Fruit fly (Drosophila melanogaster) whole organism, embryonic: ENCODE results near the gene Ythdf.

Source experiments
- Ada2b ChIP-seq: fragments of 200-800 bp; sonication (Bioruptor generic); IDR thresholded peaks from 2 replicates; pipeline ENCODE4 v1.3.6; 2022; ENCODE audit warnings: missing biosample characterization, missing genetic modification characterization
- B-H1 ChIP-seq: fragments of 200-800 bp; sonication (Bioruptor generic); IDR thresholded peaks from 3 replicates; pipeline ENCODE4 v1.3.6; 2022; ENCODE audit warnings: missing biosample characterization, missing genetic modification characterization
- CG10209 ChIP-seq: fragments of 200-800 bp; sonication (Bioruptor generic); optimal IDR thresholded peaks from 3 replicates; lab custom pipeline; 2017; ENCODE audit warnings: missing biosample characterization, mild to moderate bottlenecking, missing genetic modification characterization, missing genetic modification reagents
- CG10431 ChIP-seq: fragments of 200-800 bp; sonication (Bioruptor generic); optimal IDR thresholded peaks from 3 replicates; lab custom pipeline; 2018; ENCODE audit warnings: missing biosample characterization, mild to moderate bottlenecking, missing genetic modification characterization
- CG12942 ChIP-seq: fragments of 200-800 bp; sonication (Bioruptor generic); optimal IDR thresholded peaks from 3 replicates; lab custom pipeline; 2016; ENCODE audit warnings: missing biosample characterization, missing genetic modification characterization
- CG14014 ChIP-seq: fragments of 200-800 bp; sonication (Bioruptor generic); IDR thresholded peaks from 2 replicates; pipeline ENCODE4 v1.3.6; 2022; ENCODE audit warnings: missing biosample characterization, missing genetic modification characterization
- CG14050 ChIP-seq: fragments of 200-800 bp; sonication (Bioruptor generic); IDR thresholded peaks from 3 replicates; pipeline ENCODE4 v1.3.6; 2022; ENCODE audit warnings: missing biosample characterization, missing genetic modification characterization
- CG15696 ChIP-seq: fragments of 200-800 bp; sonication (Bioruptor generic); optimal IDR thresholded peaks from 2 replicates; lab custom pipeline; 2019; ENCODE audit warnings: missing biosample characterization, mild to moderate bottlenecking, missing genetic modification characterization, moderate library complexity
- CG2678 ChIP-seq: fragments of 200-800 bp; sonication (Bioruptor generic); optimal IDR thresholded peaks from 3 replicates; lab custom pipeline; 2019; ENCODE audit warnings: missing biosample characterization, mild to moderate bottlenecking, missing genetic modification characterization, moderate library complexity
- CG32532 ChIP-seq: fragments of 200-800 bp; sonication (Bioruptor generic); IDR thresholded peaks from 2 replicates; pipeline ENCODE4 v1.3.6; 2022; ENCODE audit warnings: missing biosample characterization, missing genetic modification characterization
- CG4282 ChIP-seq: fragments of 200-800 bp; sonication (Bioruptor generic); optimal IDR thresholded peaks from 2 replicates; lab custom pipeline; 2016; ENCODE audit warnings: missing biosample characterization, missing genetic modification characterization
- CG4424 ChIP-seq: fragments of 200-800 bp; sonication (Bioruptor generic); optimal IDR thresholded peaks from 3 replicates; lab custom pipeline; 2016; ENCODE audit warnings: missing biosample characterization, missing genetic modification characterization
- CG5953 ChIP-seq: fragments of 200-800 bp; sonication (Bioruptor generic); IDR thresholded peaks from 2 replicates; pipeline ENCODE4 v1.3.6; 2022; ENCODE audit warnings: missing biosample characterization, missing genetic modification characterization
- CG7987 ChIP-seq: fragments of 200-800 bp; sonication (Bioruptor generic); optimal IDR thresholded peaks from 2 replicates; lab custom pipeline; 2018; ENCODE audit warnings: missing biosample characterization, mild to moderate bottlenecking, missing genetic modification characterization, moderate library complexity
- CG9876 ChIP-seq: fragments of 200-800 bp; sonication (Bioruptor generic); optimal IDR thresholded peaks from 2 replicates; lab custom pipeline; 2016; ENCODE audit warnings: missing biosample characterization, missing genetic modification characterization
- Drgx ChIP-seq: fragments of 200-800 bp; sonication (Bioruptor generic); IDR thresholded peaks from 2 replicates; pipeline ENCODE4 v1.3.6; 2022; ENCODE audit warnings: missing biosample characterization, missing genetic modification characterization
- Elba2 ChIP-seq: fragments of 200-800 bp; sonication (Bioruptor generic); optimal IDR thresholded peaks from 3 replicates; lab custom pipeline; 2016; ENCODE audit warnings: missing biosample characterization, missing genetic modification characterization
- H2.0 ChIP-seq: fragments of 200-800 bp; sonication (Bioruptor generic); IDR thresholded peaks from 2 replicates; pipeline ENCODE4 v1.3.6; 2022; ENCODE audit warnings: missing biosample characterization, missing genetic modification characterization
- HHEX ChIP-seq: fragments of 200-800 bp; sonication (Bioruptor generic); optimal IDR thresholded peaks from 3 replicates; lab custom pipeline; 2017; ENCODE audit warnings: missing biosample characterization, mild to moderate bottlenecking, missing genetic modification characterization, missing genetic modification reagents
- HLHmδ ChIP-seq: fragments of 200-800 bp; sonication (Bioruptor generic); optimal IDR thresholded peaks from 2 replicates; lab custom pipeline; 2018; ENCODE audit warnings: missing biosample characterization, mild to moderate bottlenecking, missing genetic modification characterization, moderate library complexity
- Hr78 ChIP-seq, 2 experiments: fragments of 200-800 bp in 1 of 2; fragments of >200 bp in 1 of 2; sonication (Bioruptor generic) in 1 of 2; optimal IDR thresholded peaks; 2 replicates each; lab custom pipeline; 2017 to 2019; ENCODE audit warnings: missing biosample characterization in 2 of 2, missing genetic modification characterization in 2 of 2, mild to moderate bottlenecking in 1 of 2, moderate library complexity in 1 of 2
- Jarid2 ChIP-seq: fragments of 200-800 bp; sonication (Bioruptor generic); optimal IDR thresholded peaks from 3 replicates; lab custom pipeline; 2017; ENCODE audit warnings: mild to moderate bottlenecking, missing biosample characterization, missing genetic modification reagents, missing genetic modification characterization
- MTF-1 ChIP-seq: fragments of 200-800 bp; sonication (Bioruptor generic); optimal IDR thresholded peaks from 2 replicates; lab custom pipeline; 2018; ENCODE audit warnings: missing biosample characterization, mild to moderate bottlenecking, missing genetic modification characterization, borderline replicate concordance
- NFAT ChIP-seq: fragments of 200-800 bp; sonication (Bioruptor generic); IDR thresholded peaks from 2 replicates; pipeline ENCODE4 v1.3.6; 2022; ENCODE audit warnings: missing biosample characterization, missing genetic modification characterization
- Neu2 ChIP-seq: fragments of 200-800 bp; sonication (Bioruptor generic); optimal IDR thresholded peaks from 3 replicates; lab custom pipeline; 2016; ENCODE audit warnings: missing biosample characterization, missing genetic modification characterization, borderline replicate concordance
- Nf-YA ChIP-seq: fragments of 200-800 bp; sonication (Bioruptor generic); IDR thresholded peaks from 2 replicates; pipeline ENCODE4 v1.3.6; 2022; ENCODE audit warnings: missing biosample characterization, missing genetic modification characterization
- Nf-YC ChIP-seq: fragments of 200-800 bp; optimal IDR thresholded peaks from 3 replicates; lab custom pipeline; 2019; ENCODE audit warnings: missing biosample characterization, mild to moderate bottlenecking, missing genetic modification characterization, moderate library complexity
- NfI ChIP-seq: fragments of 200-800 bp; sonication (Bioruptor generic); optimal IDR thresholded peaks from 3 replicates; lab custom pipeline; 2018; ENCODE audit warnings: missing biosample characterization, mild to moderate bottlenecking, missing genetic modification characterization, moderate library complexity
- Sry-β ChIP-seq: fragments of 200-800 bp; sonication (Bioruptor generic); optimal IDR thresholded peaks from 2 replicates; lab custom pipeline; 2018; ENCODE audit warnings: missing biosample characterization, mild to moderate bottlenecking, missing genetic modification characterization, moderate library complexity
- Taf1 ChIP-seq: fragments of 200-800 bp; sonication (Bioruptor generic); IDR thresholded peaks from 2 replicates; pipeline ENCODE4 v1.3.6; 2022; ENCODE audit warnings: missing biosample characterization, missing genetic modification characterization
- YL-1 ChIP-seq: fragments of 200-800 bp; sonication (Bioruptor generic); optimal IDR thresholded peaks from 3 replicates; lab custom pipeline; 2017; ENCODE audit warnings: missing biosample characterization, mild to moderate bottlenecking, missing genetic modification characterization
- al ChIP-seq: fragments of 200-800 bp; sonication (Bioruptor generic); IDR thresholded peaks from 2 replicates; pipeline ENCODE4 v1.3.6; 2022; ENCODE audit warnings: missing biosample characterization, missing genetic modification characterization
- ato ChIP-seq: fragments of 200-800 bp; sonication (Bioruptor generic); IDR thresholded peaks from 2 replicates; pipeline ENCODE4 v1.3.6; 2022; ENCODE audit warnings: missing biosample characterization, missing genetic modification characterization; ENCODE audit not compliant: partially characterized antibody
- chn ChIP-seq: fragments of 200-800 bp; sonication (Bioruptor generic); optimal IDR thresholded peaks from 2 replicates; lab custom pipeline; 2016; ENCODE audit warnings: missing biosample characterization, missing genetic modification characterization
- danr ChIP-seq: fragments of 200-800 bp; sonication (Bioruptor generic); IDR thresholded peaks from 2 replicates; pipeline ENCODE4 v1.3.6; 2022; ENCODE audit warnings: missing biosample characterization, missing genetic modification characterization
- dm ChIP-seq: fragments of 200-800 bp; sonication (Bioruptor generic); optimal IDR thresholded peaks from 3 replicates; lab custom pipeline; 2016; ENCODE audit warnings: missing biosample characterization, missing genetic modification characterization
- insv ChIP-seq, 2 experiments: fragments of 200-800 bp; sonication (Bioruptor generic); optimal IDR thresholded peaks; 3 replicates each; lab custom pipeline; 2016 to 2018; ENCODE audit warnings: missing biosample characterization in 2 of 2, missing genetic modification characterization in 2 of 2
- jumu ChIP-seq: fragments of 200-800 bp; sonication (Bioruptor generic); optimal IDR thresholded peaks from 3 replicates; lab custom pipeline; 2016; ENCODE audit warnings: missing biosample characterization, missing genetic modification characterization
- kni ChIP-seq: fragments of 200-800 bp; sonication (Bioruptor generic); optimal IDR thresholded peaks from 3 replicates; lab custom pipeline; 2017; ENCODE audit warnings: mild to moderate bottlenecking, missing biosample characterization, missing genetic modification reagents, missing genetic modification characterization
- lov ChIP-seq, 2 experiments: fragments of 200-800 bp in 1 of 2; fragments of >200 bp in 1 of 2; sonication (Bioruptor generic) in 1 of 2; IDR thresholded peaks in 1 of 2; optimal IDR thresholded peaks in 1 of 2; 2 replicates in 1 of 2; 3 replicates in 1 of 2; pipeline versions ENCODE4 v1.3.6 to Lab custom; 2017 to 2022; ENCODE audit warnings: missing biosample characterization in 1 of 2, missing genetic modification characterization in 1 of 2
- mirr ChIP-seq: fragments of 200-800 bp; sonication (Bioruptor generic); optimal IDR thresholded peaks from 3 replicates; lab custom pipeline; 2018; ENCODE audit warnings: missing biosample characterization, mild to moderate bottlenecking, missing genetic modification characterization
- slbo ChIP-seq: fragments of 200-800 bp; sonication (Bioruptor generic); IDR thresholded peaks from 2 replicates; pipeline ENCODE4 v1.3.6; 2022; ENCODE audit warnings: missing biosample characterization, missing genetic modification characterization
- so ChIP-seq: fragments of 200-800 bp; sonication (Bioruptor generic); IDR thresholded peaks from 3 replicates; pipeline ENCODE4 v1.3.6; 2022; ENCODE audit warnings: missing biosample characterization, missing genetic modification characterization
- ttk ChIP-seq: fragments of 200-800 bp; sonication (Bioruptor generic); IDR thresholded peaks from 2 replicates; pipeline ENCODE4 v2.1.2; 2022; ENCODE audit warnings: missing biosample characterization, missing genetic modification characterization
- twi ChIP-seq: fragments of 200-800 bp; optimal IDR thresholded peaks from 2 replicates; lab custom pipeline; 2019; ENCODE audit warnings: missing biosample characterization, mild to moderate bottlenecking, missing genetic modification characterization, moderate library complexity
- vfl ChIP-seq: fragments of 200-800 bp; sonication (Bioruptor generic); optimal IDR thresholded peaks from 2 replicates; lab custom pipeline; 2016; ENCODE audit warnings: missing biosample characterization, missing genetic modification characterization
- wor ChIP-seq: fragments of 200-800 bp; sonication (Bioruptor generic); IDR thresholded peaks from 2 replicates; pipeline ENCODE4 v1.3.6; 2022; ENCODE audit warnings: missing biosample characterization, missing genetic modification characterization
- zen ChIP-seq: fragments of 200-800 bp; sonication (Bioruptor generic); optimal IDR thresholded peaks from 3 replicates; lab custom pipeline; 2018; ENCODE audit warnings: missing biosample characterization, mild to moderate bottlenecking, missing genetic modification characterization, moderate library complexity
- zen2 ChIP-seq: fragments of 200-800 bp; sonication (Bioruptor generic); IDR thresholded peaks from 3 replicates; pipeline ENCODE4 v1.3.6; 2022; ENCODE audit warnings: missing biosample characterization, missing genetic modification characterization; ENCODE audit not compliant: partially characterized antibody

Ythdf gene

dm6 chr3R:25024895-25025557 is 14.0 kb downstream of the Ythdf start, which contains the start of the genes EMC6 and Hr96 (continued):
- TF ChIP-seq CG2678 (tag; lab: Kevin White, UChicago) = peak; percentile 93
- TF ChIP-seq danr (GFP tag; lab: Robert Waterston, UW) = peak; percentile 86
- TF ChIP-seq CG10431 (GFP tag; lab: Kevin White, UChicago) = peak; percentile 63
- TF ChIP-seq CG5953 (GFP tag; lab: Robert Waterston, UW) = peak; percentile 93
- TF ChIP-seq chn = peak; percentile 96
- TF ChIP-seq CG14014 (GFP tag; lab: Robert Waterston, UW) = peak; percentile 94
- peak; percentile 90 for TF ChIP-seq Ada2b
- TF ChIP-seq CG12942 (GFP tag; lab: Kevin White, UChicago) = peak; percentile 93
- TF ChIP-seq CG32532 (GFP tag; lab: Robert Waterston, UW) = peak; percentile 97
- peak; percentile 76 for TF ChIP-seq kni (GFP tag; lab: Kevin White, UChicago)
- TF ChIP-seq slbo (GFP tag; lab: Robert Waterston, UW) = peak; percentile 97
- no peak for TF ChIP-seq Jarid2
- TF ChIP-seq ato = peak; percentile 82
- peak; percentile 92 for TF ChIP-seq Drgx
- peak; percentile 97 for TF ChIP-seq NFAT (GFP tag; lab: Robert Waterston, UW)
- TF ChIP-seq zen2 (GFP tag; lab: Robert Waterston, UW) = peak; percentile 50; the same call in 1 of the 3 replicates
- TF ChIP-seq vfl (GFP tag; lab: Kevin White, UChicago) = peak; percentile 94
- TF ChIP-seq CG15696 (tag; lab: Kevin White, UChicago) = peak; percentile 92
- TF ChIP-seq YL-1 (GFP tag; lab: Kevin White, UChicago) = peak; percentile 96
- TF ChIP-seq Neu2 (GFP tag; lab: Kevin White, UChicago) = peak; percentile 32
- peak in 1 of 2 experiments; percentile 72 for TF ChIP-seq insv (GFP tag; optimal IDR thresholded peaks at IDR 0.05; lab: Kevin White, UChicago)
- peak; percentile 88 for TF ChIP-seq MTF-1 (GFP tag; lab: Kevin White, UChicago)
- TF ChIP-seq dm (GFP tag; lab: Kevin White, UChicago) = peak; percentile 84
- peak; percentile 81 for TF ChIP-seq mirr (GFP tag; lab: Kevin White, UChicago)
- TF ChIP-seq CG9876 (GFP tag; lab: Kevin White, UChicago) = peak; percentile 82
- TF ChIP-seq jumu (GFP tag; lab: Kevin White, UChicago) = peak; percentile 89
- TF ChIP-seq Nf-YA (GFP tag; lab: Robert Waterston, UW) = peak; percentile 79
- TF ChIP-seq so (GFP tag; lab: Robert Waterston, UW) = peak; percentile 93
- peak; percentile 90 for TF ChIP-seq H2.0 (GFP tag; lab: Robert Waterston, UW)
- TF ChIP-seq CG4424 (GFP tag; lab: Kevin White, UChicago) = peak; percentile 95
- TF ChIP-seq NfI (GFP tag; lab: Kevin White, UChicago) = peak; percentile 94
- TF ChIP-seq HLHmδ (GFP tag; lab: Kevin White, UChicago) = no peak
- TF ChIP-seq lov (optimal IDR thresholded peaks at IDR 0.05; lab: Kevin White, UChicago) = no peak
- peak; percentile 89 for TF ChIP-seq lov (GFP tag; IDR thresholded peaks at IDR 0.05; lab: Robert Waterston, UW)
- peak; percentile 89 for TF ChIP-seq Taf1 (GFP tag; lab: Robert Waterston, UW)
- TF ChIP-seq ttk (GFP tag; lab: Robert Waterston, UW) = peak; percentile 93
- peak; percentile 90 for TF ChIP-seq CG10209
- TF ChIP-seq wor (GFP tag; lab: Robert Waterston, UW) = peak; percentile 79
- TF ChIP-seq twi (tag; lab: Kevin White, UChicago) = peak; percentile 84
- peak; percentile 49 for TF ChIP-seq Sry-β (GFP tag; lab: Kevin White, UChicago)
- peak; percentile 87 for TF ChIP-seq CG4282
- no peak for TF ChIP-seq Hr78 (GFP tag; optimal IDR thresholded peaks at IDR 0.05; lab: Kevin White, UChicago)
- peak; percentile 90 for TF ChIP-seq B-H1
- TF ChIP-seq Elba2 = peak; percentile 78
- peak; percentile 84 for TF ChIP-seq Nf-YC (tag; lab: Kevin White, UChicago)
- peak; percentile 94 for TF ChIP-seq zen (tag; lab: Kevin White, UChicago)
- TF ChIP-seq CG7987 (GFP tag; lab: Kevin White, UChicago) = peak; percentile 86
- peak; percentile 91 for TF ChIP-seq CG14050 (GFP tag; lab: Robert Waterston, UW)
- TF ChIP-seq HHEX = peak; percentile 91
- TF ChIP-seq al (GFP tag; lab: Robert Waterston, UW) = peak; percentile 89
